Worm (Caenorhabditis elegans): ENCODE results near the gene lido-7.

DNA sequence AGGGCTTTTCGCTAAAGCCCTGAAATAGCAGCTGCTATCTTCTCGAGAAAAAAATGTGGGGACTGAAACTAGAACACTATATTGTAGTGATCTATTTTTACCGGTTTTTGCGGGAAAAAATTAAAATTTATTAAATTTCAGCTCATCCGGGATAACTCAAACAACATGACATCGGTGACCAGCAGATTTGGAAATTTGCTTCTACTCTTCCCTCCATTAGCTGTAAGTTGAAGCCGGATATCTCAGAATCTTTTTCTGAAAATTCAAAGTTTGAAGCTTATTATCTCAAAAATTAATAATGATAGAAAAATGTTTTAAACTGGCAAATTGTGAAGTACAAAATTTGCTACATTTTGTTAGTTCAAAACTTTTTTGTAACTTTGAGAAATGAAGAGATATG is 3.7 kb upstream of the lido-7 start:
- no peak for TF ChIP-seq lin-39 (tag; optimal IDR thresholded peaks at IDR 0.05)
- no peak for TF ChIP-seq lsy-2 (tag; optimal IDR thresholded peaks at IDR 0.05)
- TF ChIP-seq mbf-1 (tag; optimal IDR thresholded peaks at IDR 0.05) = no peak
- TF ChIP-seq nhr-12 (tag; optimal IDR thresholded peaks at IDR 0.05) = no peak
- TF ChIP-seq unc-55 (GFP tag; optimal IDR thresholded peaks at IDR 0.05) = no peak
- TF ChIP-seq unc-62 (GFP tag; optimal IDR thresholded peaks at IDR 0.05) = no peak
- TF ChIP-seq nhr-23 (tag; optimal IDR thresholded peaks at IDR 0.05) = no peak
- TF ChIP-seq blmp-1 (tag; optimal IDR thresholded peaks at IDR 0.05; ENCODE audit: insufficient read depth) = no peak
- TF ChIP-seq nhr-11 (tag; optimal IDR thresholded peaks at IDR 0.05) = no peak
- no peak for TF ChIP-seq C34F6.9 (tag; optimal IDR thresholded peaks at IDR 0.05)
- no peak for TF ChIP-seq ama-1 (optimal IDR thresholded peaks at IDR 0.05)
- TF ChIP-seq ZK546.5 (tag; optimal IDR thresholded peaks at IDR 0.05) = no peak
- TF ChIP-seq aly-2 (tag; optimal IDR thresholded peaks at IDR 0.05) = no peak
- no peak for TF ChIP-seq fos-1 (tag; optimal IDR thresholded peaks at IDR 0.05)

Measured in whole organism, L2 larva.